Worm (Caenorhabditis elegans) whole organism, young adult: ENCODE results near the gene Y37A1A.2.

Experiments used
- Y53G8AR.9 ChIP-seq: fragments of 200-800 bp; sonication (Bioruptor generic); conservative IDR thresholded peaks from 2 replicates; pipeline ENCODE4 v1.3.6; 2022; ENCODE audit warnings: missing genetic modification reagents, missing genetic modification characterization, missing compliant biosample characterization
- dpl-1 ChIP-seq: fragments of 150-350 bp; optimal IDR thresholded peaks from 2 replicates; lab custom pipeline; 2014; ENCODE audit warnings: missing biosample characterization, missing genetic modification reagents, missing genetic modification characterization
- gei-17 ChIP-seq: fragments of 200-800 bp; sonication (Bioruptor generic); optimal IDR thresholded peaks from 2 replicates; lab custom pipeline; 2018; ENCODE audit warnings: mild to moderate bottlenecking, missing genetic modification characterization, missing compliant biosample characterization
- lsl-1 ChIP-seq: fragments of 200-800 bp; sonication (Bioruptor generic); optimal IDR thresholded peaks from 2 replicates; lab custom pipeline; 2018; ENCODE audit warnings: mild to moderate bottlenecking, missing genetic modification characterization, moderate library complexity, missing compliant biosample characterization
- pha-4 ChIP-seq: fragments of 150-350 bp; sonication (generic microtip); optimal IDR thresholded peaks from 2 replicates; lab custom pipeline; 2014; ENCODE audit warnings: missing biosample characterization, missing genetic modification reagents, missing genetic modification characterization

DNA sequence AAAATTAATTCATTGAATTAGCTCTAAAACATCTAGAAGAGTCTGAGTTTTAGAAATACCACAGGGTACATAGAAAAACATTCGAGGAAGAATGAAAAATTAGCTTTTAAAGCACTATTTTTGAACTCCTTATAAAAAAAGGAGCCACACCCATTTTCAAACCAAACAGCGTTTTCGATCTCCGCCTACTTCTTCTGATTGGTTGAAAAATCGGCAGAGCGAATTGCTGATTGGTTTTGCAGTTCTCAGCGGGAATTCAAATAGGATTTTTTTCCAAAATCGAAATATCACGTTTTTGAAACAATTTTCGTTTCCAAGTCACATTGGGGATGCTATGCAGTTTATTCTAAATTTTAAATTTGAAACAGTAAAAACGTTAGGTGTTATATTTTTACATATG, 34.7 kb downstream of the Y37A1A.2 start:
- no peak for TF ChIP-seq dpl-1 (GFP tag; lab: Kevin White, UChicago)
- TF ChIP-seq lsl-1 (GFP tag; lab: Kevin White, UChicago) = no peak
- TF ChIP-seq pha-4 = no peak
- TF ChIP-seq Y53G8AR.9 = no peak
- no peak for TF ChIP-seq gei-17 (GFP tag; lab: Kevin White, UChicago)
